Worm (Caenorhabditis elegans) whole organism, L1 larva: ENCODE results near the gene nuo-1.
A peak's percentile ranks its signal among the peaks of the same experiment; 100 is the strongest.

Experiments
- aly-2 ChIP-seq: fragments of 150-350 bp; optimal IDR thresholded peaks from 2 replicates; lab custom pipeline; 2014; ENCODE audit warnings: missing biosample characterization, missing genetic modification characterization
- ama-1 ChIP-seq: fragments of 150-350 bp; optimal IDR thresholded peaks from 2 replicates; lab custom pipeline; 2014
- blmp-1 ChIP-seq: fragments of 150-350 bp; optimal IDR thresholded peaks from 2 replicates; lab custom pipeline; 2014; ENCODE audit warnings: missing biosample characterization, missing genetic modification characterization
- ceh-90 ChIP-seq: sonication (generic microtip); optimal IDR thresholded peaks from 2 replicates; lab custom pipeline; 2016; ENCODE audit warnings: missing genetic modification characterization, missing compliant biosample characterization
- dpl-1 ChIP-seq, 3 experiments: fragments of 150-350 bp in 2 of 3; sonication (generic microtip) in 1 of 3; optimal IDR thresholded peaks; 2 replicates each; lab custom pipeline; 2014 to 2017; ENCODE audit warnings: missing biosample characterization in 3 of 3, missing genetic modification characterization in 3 of 3, missing genetic modification reagents in 3 of 3
- grh-1 ChIP-seq: fragments of 200-800 bp; sonication (Bioruptor generic); IDR thresholded peaks from 2 replicates; pipeline ENCODE4 v1.3.6; 2022; ENCODE audit warnings: missing genetic modification reagents, missing genetic modification characterization, missing compliant biosample characterization
- jun-1 ChIP-seq: fragments of 150-350 bp; optimal IDR thresholded peaks from 2 replicates; lab custom pipeline; 2014; ENCODE audit warnings: missing biosample characterization, missing genetic modification reagents, missing genetic modification characterization
- nhr-12 ChIP-seq: sonication (generic microtip); optimal IDR thresholded peaks from 2 replicates; lab custom pipeline; 2017; ENCODE audit warnings: missing biosample characterization, missing genetic modification characterization
- pag-3 ChIP-seq: sonication (generic microtip); optimal IDR thresholded peaks from 2 replicates; lab custom pipeline; 2017; ENCODE audit warnings: missing genetic modification characterization, mild to moderate bottlenecking, missing compliant biosample characterization, antibody characterized with exemption, borderline replicate concordance; ENCODE audit not compliant: insufficient read depth
- snpc-4 ChIP-seq: fragments of 150-350 bp; optimal IDR thresholded peaks from 2 replicates; lab custom pipeline; 2014; ENCODE audit warnings: missing biosample characterization, missing genetic modification characterization
- zag-1 ChIP-seq: fragments of 150-350 bp; optimal IDR thresholded peaks from 2 replicates; lab custom pipeline; 2014; ENCODE audit warnings: missing biosample characterization, missing genetic modification characterization

- TF ChIP-seq zag-1 (tag; lab: Kevin White, UChicago) (no peak), dpl-1 (GFP tag; optimal IDR thresholded peaks at IDR 0.05; lab: Kevin White, UChicago) (peak; percentile 74 to 86 (median 77)), nhr-12 (tag; lab: Kevin White, UChicago) (no peak), ama-1 (no peak), snpc-4 (tag; lab: Kevin White, UChicago) (no peak), blmp-1 (tag; lab: Kevin White, UChicago) (peak; percentile 74), pag-3 (tag; lab: Kevin White, UChicago) (no peak), ceh-90 (tag; lab: Kevin White, UChicago) (no peak), jun-1 (no peak), grh-1 (no peak), aly-2 (tag; lab: Kevin White, UChicago) (no peak)
These were observed 47.8 kb upstream of the nuo-1 start, which contains the start of the genes sdhd-1 and ilkp-1 for ce11 chrII:11049876-11050275.
